Fruit fly (Drosophila melanogaster) whole organism, embryonic: ENCODE data around the gene CG3679.

Source experiments
- Atf-2 ChIP-seq: fragments of 200-800 bp; sonication (Bioruptor generic); optimal IDR thresholded peaks from 2 replicates; lab custom pipeline; 2016; ENCODE audit warnings: missing biosample characterization, missing genetic modification characterization
- CG10543 ChIP-seq: fragments of 200-800 bp; sonication (Bioruptor generic); optimal IDR thresholded peaks from 3 replicates; lab custom pipeline; 2017; ENCODE audit warnings: missing biosample characterization, mild to moderate bottlenecking, missing genetic modification characterization, moderate library complexity
- CG10565 ChIP-seq: fragments of 200-800 bp; sonication (Bioruptor generic); optimal IDR thresholded peaks from 3 replicates; lab custom pipeline; 2016; ENCODE audit warnings: missing biosample characterization, mild to moderate bottlenecking, missing genetic modification characterization
- CG11696 ChIP-seq: fragments of 200-800 bp; sonication (Bioruptor generic); IDR thresholded peaks from 2 replicates; pipeline ENCODE4 v1.3.6; 2022; ENCODE audit warnings: missing biosample characterization, missing genetic modification characterization
- CG12219 ChIP-seq: fragments of 200-800 bp; sonication (Bioruptor generic); optimal IDR thresholded peaks from 3 replicates; lab custom pipeline; 2018; ENCODE audit warnings: missing biosample characterization, mild to moderate bottlenecking, missing genetic modification characterization
- CG1603 ChIP-seq: fragments of 200-800 bp; sonication (Bioruptor generic); optimal IDR thresholded peaks from 2 replicates; lab custom pipeline; 2019; ENCODE audit warnings: missing biosample characterization, mild to moderate bottlenecking, missing genetic modification characterization, moderate library complexity
- CG16779 ChIP-seq: fragments of 200-800 bp; sonication (Bioruptor generic); IDR thresholded peaks from 2 replicates; pipeline ENCODE4 v1.3.6; 2022; ENCODE audit warnings: missing biosample characterization, missing genetic modification characterization
- CG17359 ChIP-seq: fragments of 200-800 bp; sonication (Bioruptor generic); optimal IDR thresholded peaks from 3 replicates; lab custom pipeline; 2018; ENCODE audit warnings: missing biosample characterization, mild to moderate bottlenecking, missing genetic modification characterization, moderate library complexity
- CG17361 ChIP-seq: fragments of 200-800 bp; sonication (Bioruptor generic); IDR thresholded peaks from 3 replicates; pipeline ENCODE4 v1.3.6; 2022; ENCODE audit warnings: missing biosample characterization, missing genetic modification characterization
- CG18476 ChIP-seq: fragments of 200-800 bp; sonication (Bioruptor generic); optimal IDR thresholded peaks from 2 replicates; lab custom pipeline; 2016; ENCODE audit warnings: missing biosample characterization, mild to moderate bottlenecking, missing genetic modification characterization
- CG18764 ChIP-seq: fragments of 200-800 bp; sonication (Bioruptor generic); optimal IDR thresholded peaks from 3 replicates; lab custom pipeline; 2016; ENCODE audit warnings: missing biosample characterization, missing genetic modification characterization
- CG2120 ChIP-seq: fragments of 200-800 bp; sonication (Bioruptor generic); optimal IDR thresholded peaks from 3 replicates; lab custom pipeline; 2016; ENCODE audit warnings: missing biosample characterization, missing genetic modification characterization
- CG2712 ChIP-seq: fragments of 200-800 bp; optimal IDR thresholded peaks from 3 replicates; lab custom pipeline; 2019; ENCODE audit warnings: missing biosample characterization, mild to moderate bottlenecking, missing genetic modification characterization, moderate library complexity
- CG30431 ChIP-seq: fragments of 200-800 bp; sonication (Bioruptor generic); optimal IDR thresholded peaks from 2 replicates; lab custom pipeline; 2017; ENCODE audit warnings: missing biosample characterization, missing genetic modification characterization
- CG3163 ChIP-seq: fragments of 200-800 bp; sonication (Bioruptor generic); optimal IDR thresholded peaks from 3 replicates; lab custom pipeline; 2016; ENCODE audit warnings: missing biosample characterization, missing genetic modification characterization
- CG4404 ChIP-seq: fragments of 200-800 bp; sonication (Bioruptor generic); IDR thresholded peaks from 2 replicates; pipeline ENCODE4 v1.3.6; 2022; ENCODE audit warnings: missing biosample characterization, missing genetic modification characterization
- CG4424 ChIP-seq: fragments of 200-800 bp; sonication (Bioruptor generic); optimal IDR thresholded peaks from 3 replicates; lab custom pipeline; 2016; ENCODE audit warnings: missing biosample characterization, missing genetic modification characterization
- CG5245 ChIP-seq: fragments of 200-800 bp; sonication (Bioruptor generic); optimal IDR thresholded peaks from 3 replicates; lab custom pipeline; 2016; ENCODE audit warnings: missing biosample characterization, missing genetic modification characterization
- CG6272 ChIP-seq: fragments of 200-800 bp; sonication (Bioruptor generic); IDR thresholded peaks from 2 replicates; pipeline ENCODE4 v1.3.6; 2022; ENCODE audit warnings: missing biosample characterization, missing genetic modification characterization
- CG6854 ChIP-seq: fragments of 200-800 bp; sonication (Bioruptor generic); optimal IDR thresholded peaks from 3 replicates; lab custom pipeline; 2017; ENCODE audit warnings: missing biosample characterization, mild to moderate bottlenecking, missing genetic modification characterization
- CG7357 ChIP-seq: fragments of 200-800 bp; sonication (Bioruptor generic); IDR thresholded peaks from 3 replicates; pipeline ENCODE4 v1.3.6; 2022; ENCODE audit warnings: missing biosample characterization, missing genetic modification characterization
- CkIIα-i1 ChIP-seq: fragments of 200-800 bp; sonication (Bioruptor generic); IDR thresholded peaks from 2 replicates; pipeline ENCODE4 v1.3.6; 2022; ENCODE audit warnings: missing biosample characterization, missing genetic modification characterization
- Dbx ChIP-seq: fragments of 200-800 bp; sonication (Bioruptor generic); IDR thresholded peaks from 3 replicates; pipeline ENCODE4 v1.3.6; 2022; ENCODE audit warnings: missing biosample characterization, missing genetic modification characterization
- Drgx ChIP-seq: fragments of 200-800 bp; sonication (Bioruptor generic); IDR thresholded peaks from 2 replicates; pipeline ENCODE4 v1.3.6; 2022; ENCODE audit warnings: missing biosample characterization, missing genetic modification characterization
- HLH4C ChIP-seq: fragments of 200-800 bp; sonication (Bioruptor generic); IDR thresholded peaks from 3 replicates; pipeline ENCODE4 v1.3.6; 2022; ENCODE audit warnings: missing biosample characterization, missing genetic modification characterization; ENCODE audit not compliant: partially characterized antibody
- Myb ChIP-seq: fragments of 200-800 bp; sonication (Bioruptor generic); optimal IDR thresholded peaks from 2 replicates; lab custom pipeline; 2016; ENCODE audit warnings: missing biosample characterization, missing genetic modification characterization
- NK7.1 ChIP-seq: fragments of 200-800 bp; sonication (Bioruptor generic); optimal IDR thresholded peaks from 3 replicates; lab custom pipeline; 2016; ENCODE audit warnings: missing biosample characterization, missing genetic modification characterization
- Xbp1 ChIP-seq: fragments of 200-800 bp; sonication (Bioruptor generic); optimal IDR thresholded peaks from 3 replicates; lab custom pipeline; 2016; ENCODE audit warnings: missing biosample characterization, mild to moderate bottlenecking, missing genetic modification characterization
- bab2 ChIP-seq: fragments of 200-800 bp; sonication (Bioruptor generic); optimal IDR thresholded peaks from 2 replicates; lab custom pipeline; 2016; ENCODE audit warnings: missing biosample characterization, missing genetic modification characterization
- cg ChIP-seq: fragments of 200-800 bp; sonication (Bioruptor generic); optimal IDR thresholded peaks from 3 replicates; lab custom pipeline; 2019; ENCODE audit warnings: missing biosample characterization, mild to moderate bottlenecking, missing genetic modification characterization, moderate library complexity
- ci ChIP-seq: fragments of 200-800 bp; sonication (Bioruptor generic); IDR thresholded peaks from 3 replicates; pipeline ENCODE4 v1.3.6; 2022; ENCODE audit warnings: missing biosample characterization, missing genetic modification characterization
- dpn ChIP-seq, 2 experiments: fragments of 200-800 bp; sonication (Bioruptor generic); optimal IDR thresholded peaks; 3 replicates each; lab custom pipeline; 2016; ENCODE audit warnings: missing biosample characterization in 2 of 2, missing genetic modification characterization in 2 of 2
- emc ChIP-seq: fragments of 200-800 bp; sonication (Bioruptor generic); optimal IDR thresholded peaks from 2 replicates; lab custom pipeline; 2016; ENCODE audit warnings: missing biosample characterization, missing genetic modification characterization
- en ChIP-seq: fragments of 200-800 bp; sonication (Bioruptor generic); optimal IDR thresholded peaks from 2 replicates; lab custom pipeline; 2016; ENCODE audit warnings: missing biosample characterization, missing genetic modification characterization
- esg ChIP-seq: fragments of 200-800 bp; sonication (Bioruptor generic); conservative IDR thresholded peaks from 2 replicates; pipeline ENCODE4 v1.3.6; 2022; ENCODE audit warnings: missing biosample characterization, missing genetic modification characterization
- eve ChIP-seq, 2 experiments: fragments of >200 bp; optimal IDR thresholded peaks; 2 replicates each; lab custom pipeline; 2017; ENCODE audit warnings: missing biosample characterization in 2 of 2, missing genetic modification characterization in 2 of 2
- gce ChIP-seq: fragments of 200-800 bp; sonication (Bioruptor generic); IDR thresholded peaks from 3 replicates; pipeline ENCODE4 v1.3.6; 2022; ENCODE audit warnings: missing biosample characterization, missing genetic modification characterization
- grn ChIP-seq: fragments of 200-800 bp; sonication (Bioruptor generic); optimal IDR thresholded peaks from 3 replicates; lab custom pipeline; 2017; ENCODE audit warnings: missing biosample characterization, missing genetic modification characterization
- hth ChIP-seq: fragments of >200 bp; optimal IDR thresholded peaks from 2 replicates; lab custom pipeline; 2017; ENCODE audit warnings: inconsistent platforms
- ind ChIP-seq: fragments of 200-800 bp; sonication (Bioruptor generic); optimal IDR thresholded peaks from 3 replicates; lab custom pipeline; 2016; ENCODE audit warnings: missing biosample characterization, missing genetic modification characterization
- kah ChIP-seq: fragments of 200-800 bp; sonication (Bioruptor generic); optimal IDR thresholded peaks from 2 replicates; lab custom pipeline; 2018; ENCODE audit warnings: missing biosample characterization, mild to moderate bottlenecking, missing genetic modification characterization
- luna ChIP-seq: fragments of 200-800 bp; sonication (Bioruptor generic); optimal IDR thresholded peaks from 2 replicates; lab custom pipeline; 2016; ENCODE audit warnings: missing biosample characterization, missing genetic modification characterization
- onecut ChIP-seq: fragments of 200-800 bp; sonication (Bioruptor generic); IDR thresholded peaks from 2 replicates; pipeline ENCODE4 v1.3.6; 2022; ENCODE audit warnings: missing biosample characterization, missing genetic modification characterization
- org-1 ChIP-seq: fragments of 200-800 bp; sonication (Bioruptor generic); optimal IDR thresholded peaks from 2 replicates; lab custom pipeline; 2017; ENCODE audit warnings: missing biosample characterization, missing genetic modification characterization
- pnt ChIP-seq: fragments of 200-800 bp; sonication (Bioruptor generic); optimal IDR thresholded peaks from 3 replicates; lab custom pipeline; 2016; ENCODE audit warnings: missing biosample characterization, missing genetic modification characterization
- pros ChIP-seq: fragments of 200-800 bp; sonication (Bioruptor generic); optimal IDR thresholded peaks from 3 replicates; lab custom pipeline; 2019; ENCODE audit warnings: missing biosample characterization, mild to moderate bottlenecking, missing genetic modification characterization, moderate library complexity
- rib ChIP-seq: fragments of 200-800 bp; sonication (Bioruptor generic); IDR thresholded peaks from 2 replicates; pipeline ENCODE4 v1.3.6; 2022; ENCODE audit warnings: missing biosample characterization, missing genetic modification characterization
- ro ChIP-seq: fragments of 200-800 bp; sonication (Bioruptor generic); IDR thresholded peaks from 2 replicates; pipeline ENCODE4 v1.3.6; 2022; ENCODE audit warnings: missing biosample characterization, missing genetic modification characterization
- stc ChIP-seq: fragments of 200-800 bp; sonication (Bioruptor generic); IDR thresholded peaks from 2 replicates; pipeline ENCODE4 v1.3.6; 2022; ENCODE audit warnings: missing biosample characterization, missing genetic modification characterization
- tap ChIP-seq: fragments of 200-800 bp; optimal IDR thresholded peaks from 3 replicates; lab custom pipeline; 2019; ENCODE audit warnings: missing biosample characterization, mild to moderate bottlenecking, missing genetic modification characterization, moderate library complexity
- usp ChIP-seq: fragments of >200 bp; optimal IDR thresholded peaks from 2 replicates; lab custom pipeline; 2017; ENCODE audit warnings: missing biosample characterization, missing genetic modification characterization
- vfl ChIP-seq: fragments of 200-800 bp; sonication (Bioruptor generic); optimal IDR thresholded peaks from 2 replicates; lab custom pipeline; 2016; ENCODE audit warnings: missing biosample characterization, missing genetic modification characterization

The CG3679 gene

DNA sequence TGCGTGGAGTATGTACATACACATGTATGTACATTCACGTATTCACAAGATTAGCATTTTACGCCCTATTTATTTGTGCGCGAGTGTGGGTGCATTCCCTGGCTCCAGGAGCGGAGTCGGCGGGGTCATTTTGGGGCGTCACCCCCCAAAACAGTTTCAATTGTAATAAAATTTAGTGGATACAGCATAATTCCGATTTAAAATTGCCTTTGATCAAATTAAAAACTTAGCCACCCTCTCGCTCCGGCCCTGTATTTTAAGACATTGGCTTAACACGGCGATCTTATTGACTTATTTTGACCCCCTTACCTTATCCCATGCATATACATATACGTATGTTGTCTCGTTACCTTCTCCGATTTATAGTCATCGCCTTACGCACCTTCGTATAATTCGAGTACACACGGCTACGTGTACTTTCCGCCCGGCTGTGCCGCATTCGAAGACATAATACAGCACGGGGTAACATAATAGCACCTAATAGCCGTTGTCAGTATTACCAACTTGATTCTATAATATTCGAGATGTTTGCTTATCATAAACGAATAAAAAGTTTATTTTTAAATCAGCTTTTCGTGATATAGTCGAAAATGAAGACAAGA lies 24.2 kb upstream of the CG3679 start (continued):
- peak; percentile 44 for TF ChIP-seq kah (GFP tag; lab: Kevin White, UChicago)
- peak; percentile 64 for TF ChIP-seq rib (GFP tag; lab: Robert Waterston, UW)
- TF ChIP-seq CG4404 (GFP tag; lab: Robert Waterston, UW) = peak; percentile 91
- no peak for TF ChIP-seq CG18764 (GFP tag; lab: Kevin White, UChicago)
- TF ChIP-seq ci (GFP tag; lab: Robert Waterston, UW) = peak; percentile 93
- TF ChIP-seq CG18476 = peak; percentile 16
- TF ChIP-seq CkIIα-i1 (GFP tag; lab: Robert Waterston, UW) = peak; percentile 56; the same call in 1 of the 2 replicates
- peak; percentile 77 for TF ChIP-seq ro (GFP tag; lab: Robert Waterston, UW)
- TF ChIP-seq Dbx (GFP tag; lab: Robert Waterston, UW) = peak; percentile 90
- peak; percentile 68 for TF ChIP-seq NK7.1
- TF ChIP-seq CG17359 (tag; lab: Kevin White, UChicago) = peak; percentile 76
- TF ChIP-seq CG17361 (GFP tag; lab: Robert Waterston, UW) = peak; percentile 57
- TF ChIP-seq CG10543 (GFP tag; lab: Kevin White, UChicago) = peak; percentile 16
- TF ChIP-seq tap (tag; lab: Kevin White, UChicago) = peak; percentile 60
- TF ChIP-seq en (GFP tag; lab: Kevin White, UChicago) = peak; percentile 67
- peak; percentile 83 for TF ChIP-seq Xbp1 (GFP tag; lab: Kevin White, UChicago)
- no peak for TF ChIP-seq grn
- TF ChIP-seq CG11696 (GFP tag; lab: Robert Waterston, UW) = peak; percentile 79
- TF ChIP-seq bab2 (GFP tag; lab: Kevin White, UChicago) = peak; percentile 83
- TF ChIP-seq Myb (GFP tag; lab: Kevin White, UChicago) = peak; percentile 56
- TF ChIP-seq CG12219 (GFP tag; lab: Kevin White, UChicago) = peak; percentile 68
- TF ChIP-seq CG16779 = peak; percentile 23; the same call in 1 of the 2 replicates
- TF ChIP-seq cg (GFP tag; lab: Kevin White, UChicago) = no peak
- 0 out of 3 replicates have a peak, but pooled peaks have one; percentile 19 for TF ChIP-seq HLH4C (GFP tag; lab: Robert Waterston, UW)
- no peak for TF ChIP-seq hth (lab: Kevin White, UChicago)
- TF ChIP-seq pros (GFP tag; lab: Kevin White, UChicago) = peak; percentile 19
- TF ChIP-seq org-1 (GFP tag; lab: Kevin White, UChicago) = peak; percentile 80
- TF ChIP-seq emc (GFP tag; lab: Kevin White, UChicago) = peak; percentile 31
- TF ChIP-seq CG6854 (GFP tag; lab: Kevin White, UChicago) = peak; percentile 32
- TF ChIP-seq esg (GFP tag; lab: Robert Waterston, UW) = peak; percentile 90
- peak; percentile 81 for TF ChIP-seq stc (GFP tag; lab: Robert Waterston, UW)
- TF ChIP-seq ind = peak; percentile 89
- peak; percentile 85 for TF ChIP-seq CG4424 (GFP tag; lab: Kevin White, UChicago)
- peak; percentile 93 for TF ChIP-seq Drgx
- peak; percentile 85 for TF ChIP-seq onecut (GFP tag; lab: Robert Waterston, UW)
- peak; percentile 84 for TF ChIP-seq gce (GFP tag; lab: Robert Waterston, UW)
- no peak for TF ChIP-seq usp
- peak; percentile 4 for TF ChIP-seq CG10565 (GFP tag; lab: Kevin White, UChicago)
- peak; percentile 69 for TF ChIP-seq CG30431 (GFP tag; lab: Kevin White, UChicago)
- TF ChIP-seq CG6272 (GFP tag; lab: Robert Waterston, UW) = peak; percentile 87
- peak; percentile 72 for TF ChIP-seq luna (GFP tag; lab: Kevin White, UChicago)
- TF ChIP-seq dpn (GFP tag; optimal IDR thresholded peaks at IDR 0.05; lab: Kevin White, UChicago) = peak; percentile 82 to 94
- TF ChIP-seq CG7357 (GFP tag; lab: Robert Waterston, UW) = peak; percentile 80
- peak; percentile 86 for TF ChIP-seq CG1603
- TF ChIP-seq CG2712 (tag; lab: Kevin White, UChicago) = peak; percentile 75
- peak in 1 of 2 experiments; percentile 84 for TF ChIP-seq eve (GFP tag; optimal IDR thresholded peaks at IDR 0.05; lab: Kevin White, UChicago)
- TF ChIP-seq pnt (GFP tag; lab: Kevin White, UChicago) = peak; percentile 94
- peak; percentile 75 for TF ChIP-seq Atf-2 (GFP tag; lab: Kevin White, UChicago)
- peak; percentile 76 for TF ChIP-seq CG5245 (GFP tag; lab: Kevin White, UChicago)
- no peak for TF ChIP-seq CG3163
- peak; percentile 56 for TF ChIP-seq vfl (GFP tag; lab: Kevin White, UChicago)
- TF ChIP-seq CG2120 = peak; percentile 83
